Worm (Caenorhabditis elegans) whole organism, L1 larva: ENCODE measurements around the gene oma-2.

Experiments
- ceh-82 ChIP-seq, 3 experiments: fragments of 150-350 bp in 1 of 3; sonication (generic microtip) in 2 of 3; optimal IDR thresholded peaks; 2 replicates each; lab custom pipeline; 2014 to 2017; ENCODE audit warnings: missing biosample characterization in 3 of 3, missing genetic modification characterization in 3 of 3
- lin-39 ChIP-seq: fragments of 150-350 bp; optimal IDR thresholded peaks from 2 replicates; lab custom pipeline; 2014; ENCODE audit warnings: missing biosample characterization, missing genetic modification reagents, missing genetic modification characterization
- nhr-11 ChIP-seq: fragments of 150-350 bp; optimal IDR thresholded peaks from 2 replicates; lab custom pipeline; 2014; ENCODE audit warnings: missing biosample characterization, missing genetic modification characterization
- pqm-1 ChIP-seq: sonication (generic microtip); optimal IDR thresholded peaks from 3 replicates; lab custom pipeline; 2017; ENCODE audit warnings: missing biosample characterization, missing genetic modification characterization
- unc-62 ChIP-seq: fragments of 150-350 bp; optimal IDR thresholded peaks from 2 replicates; lab custom pipeline; 2014; ENCODE audit warnings: missing biosample characterization, missing genetic modification reagents, missing genetic modification characterization

ce11 chrV:8050059-8050677 lies 20.9 kb downstream of the oma-2 start:
- no peak for TF ChIP-seq lin-39 (tag; lab: Kevin White, UChicago)
- no peak for TF ChIP-seq nhr-11 (tag; lab: Kevin White, UChicago)
- no peak for TF ChIP-seq unc-62 (GFP tag; lab: Kevin White, UChicago)
- no peak for TF ChIP-seq pqm-1 (tag; lab: Kevin White, UChicago)
- no peak for TF ChIP-seq ceh-82 (tag; optimal IDR thresholded peaks at IDR 0.05; lab: Kevin White, UChicago)
